Fruit fly (Drosophila melanogaster) whole organism, embryonic: ENCODE data around the gene CG8112.
A peak's percentile ranks its signal among the peaks of the same experiment; 100 is the strongest.

Experiments used
- Aef1 ChIP-seq: fragments of 200-800 bp; sonication (Bioruptor generic); IDR thresholded peaks from 3 replicates; pipeline ENCODE4 v1.3.6; 2022; ENCODE audit warnings: missing biosample characterization, missing genetic modification characterization
- Antp ChIP-seq: fragments of 200-800 bp; sonication (Bioruptor generic); optimal IDR thresholded peaks from 3 replicates; lab custom pipeline; 2016; ENCODE audit warnings: missing biosample characterization, missing genetic modification characterization
- C15 ChIP-seq: fragments of 200-800 bp; sonication (Bioruptor generic); IDR thresholded peaks from 3 replicates; pipeline ENCODE4 v1.3.6; 2022; ENCODE audit warnings: missing biosample characterization, missing genetic modification characterization
- CG10431 ChIP-seq: fragments of 200-800 bp; sonication (Bioruptor generic); optimal IDR thresholded peaks from 3 replicates; lab custom pipeline; 2018; ENCODE audit warnings: missing biosample characterization, mild to moderate bottlenecking, missing genetic modification characterization
- CG12219 ChIP-seq: fragments of 200-800 bp; sonication (Bioruptor generic); optimal IDR thresholded peaks from 3 replicates; lab custom pipeline; 2018; ENCODE audit warnings: missing biosample characterization, mild to moderate bottlenecking, missing genetic modification characterization
- CG13123 ChIP-seq: fragments of 200-800 bp; sonication (Bioruptor generic); optimal IDR thresholded peaks from 2 replicates; lab custom pipeline; 2016; ENCODE audit warnings: missing biosample characterization, missing genetic modification characterization
- CG14441 ChIP-seq: fragments of 200-800 bp; sonication (Bioruptor generic); IDR thresholded peaks from 2 replicates; pipeline ENCODE4 v1.3.6; 2022; ENCODE audit warnings: missing biosample characterization, missing genetic modification characterization
- CG15011 ChIP-seq: fragments of 200-800 bp; sonication (Bioruptor generic); optimal IDR thresholded peaks from 3 replicates; lab custom pipeline; 2018; ENCODE audit warnings: missing biosample characterization, mild to moderate bottlenecking, missing genetic modification characterization
- CG15073 ChIP-seq: fragments of 200-800 bp; sonication (Bioruptor generic); optimal IDR thresholded peaks from 2 replicates; lab custom pipeline; 2016; ENCODE audit warnings: missing biosample characterization, missing genetic modification characterization
- CG15514 ChIP-seq: fragments of 200-800 bp; sonication (Bioruptor generic); optimal IDR thresholded peaks from 3 replicates; lab custom pipeline; 2017; ENCODE audit warnings: missing biosample characterization, missing genetic modification characterization, mild to moderate bottlenecking, moderate library complexity, missing genetic modification reagents
- CG17186 ChIP-seq: fragments of 200-800 bp; sonication (Bioruptor generic); optimal IDR thresholded peaks from 3 replicates; lab custom pipeline; 2017; ENCODE audit warnings: missing biosample characterization, missing genetic modification reagents, missing genetic modification characterization
- CG18262 ChIP-seq: fragments of 200-800 bp; optimal IDR thresholded peaks from 3 replicates; lab custom pipeline; 2019; ENCODE audit warnings: missing biosample characterization, mild to moderate bottlenecking, missing genetic modification characterization, moderate library complexity
- CG18599 ChIP-seq: fragments of 200-800 bp; sonication (Bioruptor generic); optimal IDR thresholded peaks from 3 replicates; lab custom pipeline; 2017; ENCODE audit warnings: missing biosample characterization, missing genetic modification characterization, mild to moderate bottlenecking, moderate library complexity, missing genetic modification reagents
- CG18619 ChIP-seq: fragments of 200-800 bp; sonication (Bioruptor generic); optimal IDR thresholded peaks from 3 replicates; lab custom pipeline; 2017; ENCODE audit warnings: missing biosample characterization, mild to moderate bottlenecking, missing genetic modification characterization
- CG2678 ChIP-seq: fragments of 200-800 bp; sonication (Bioruptor generic); optimal IDR thresholded peaks from 3 replicates; lab custom pipeline; 2019; ENCODE audit warnings: missing biosample characterization, mild to moderate bottlenecking, missing genetic modification characterization, moderate library complexity
- CG33557 ChIP-seq: fragments of 200-800 bp; sonication (Bioruptor generic); optimal IDR thresholded peaks from 2 replicates; lab custom pipeline; 2019; ENCODE audit warnings: missing biosample characterization, mild to moderate bottlenecking, missing genetic modification characterization, moderate library complexity
- CG3995 ChIP-seq: fragments of 200-800 bp; sonication (Bioruptor generic); optimal IDR thresholded peaks from 3 replicates; lab custom pipeline; 2016; ENCODE audit warnings: missing biosample characterization, missing genetic modification characterization
- CG7745 ChIP-seq: fragments of 200-800 bp; sonication (Bioruptor generic); optimal IDR thresholded peaks from 2 replicates; lab custom pipeline; 2018; ENCODE audit warnings: missing biosample characterization, mild to moderate bottlenecking, missing genetic modification characterization, moderate library complexity
- CG8944 ChIP-seq: fragments of 200-800 bp; sonication (Bioruptor generic); optimal IDR thresholded peaks from 3 replicates; lab custom pipeline; 2016; ENCODE audit warnings: missing biosample characterization, missing genetic modification characterization
- Camta ChIP-seq: fragments of 200-800 bp; sonication (Bioruptor generic); optimal IDR thresholded peaks from 2 replicates; lab custom pipeline; 2016; ENCODE audit warnings: missing biosample characterization, missing genetic modification characterization
- Doc2 ChIP-seq: fragments of 200-800 bp; sonication (Bioruptor generic); IDR thresholded peaks from 2 replicates; pipeline ENCODE4 v1.3.6; 2022; ENCODE audit warnings: missing biosample characterization, missing genetic modification characterization
- Elba2 ChIP-seq: fragments of 200-800 bp; sonication (Bioruptor generic); optimal IDR thresholded peaks from 3 replicates; lab custom pipeline; 2016; ENCODE audit warnings: missing biosample characterization, missing genetic modification characterization
- H2.0 ChIP-seq: fragments of 200-800 bp; sonication (Bioruptor generic); IDR thresholded peaks from 2 replicates; pipeline ENCODE4 v1.3.6; 2022; ENCODE audit warnings: missing biosample characterization, missing genetic modification characterization
- Hand ChIP-seq: fragments of 200-800 bp; sonication (Bioruptor generic); optimal IDR thresholded peaks from 2 replicates; lab custom pipeline; 2017; ENCODE audit warnings: mild to moderate bottlenecking, missing biosample characterization, missing genetic modification reagents, missing genetic modification characterization
- HmgD ChIP-seq: fragments of 200-800 bp; sonication (Bioruptor generic); optimal IDR thresholded peaks from 3 replicates; lab custom pipeline; 2016; ENCODE audit warnings: missing biosample characterization, missing genetic modification characterization
- Hr39 ChIP-seq: fragments of >200 bp; optimal IDR thresholded peaks from 2 replicates; lab custom pipeline; 2017
- Mes4 ChIP-seq: fragments of 200-800 bp; sonication (Bioruptor generic); optimal IDR thresholded peaks from 2 replicates; lab custom pipeline; 2016; ENCODE audit warnings: missing biosample characterization, missing genetic modification characterization
- Nf-YA ChIP-seq: fragments of 200-800 bp; sonication (Bioruptor generic); IDR thresholded peaks from 2 replicates; pipeline ENCODE4 v1.3.6; 2022; ENCODE audit warnings: missing biosample characterization, missing genetic modification characterization
- Pdp1 ChIP-seq, 2 experiments: fragments of 200-800 bp; sonication (Bioruptor generic); optimal IDR thresholded peaks; 3 replicates each; lab custom pipeline; 2016; ENCODE audit warnings: missing biosample characterization in 2 of 2, missing genetic modification characterization in 2 of 2, mild to moderate bottlenecking in 1 of 2, moderate library complexity in 1 of 2
- Ravus ChIP-seq: fragments of 200-800 bp; sonication (Bioruptor generic); IDR thresholded peaks from 2 replicates; pipeline ENCODE4 v1.3.6; 2022; ENCODE audit warnings: missing biosample characterization, missing genetic modification characterization
- Sox100B ChIP-seq: fragments of 200-800 bp; sonication (Bioruptor generic); optimal IDR thresholded peaks from 3 replicates; lab custom pipeline; 2018; ENCODE audit warnings: missing biosample characterization, mild to moderate bottlenecking, missing genetic modification characterization
- Sox102F ChIP-seq: fragments of 200-800 bp; sonication (Bioruptor generic); optimal IDR thresholded peaks from 2 replicates; lab custom pipeline; 2018; ENCODE audit warnings: missing biosample characterization, mild to moderate bottlenecking, missing genetic modification characterization, moderate library complexity
- Vsx1 ChIP-seq: fragments of 200-800 bp; sonication (Bioruptor generic); optimal IDR thresholded peaks from 2 replicates; lab custom pipeline; 2017; ENCODE audit warnings: missing biosample characterization, mild to moderate bottlenecking, missing genetic modification characterization, missing genetic modification reagents
- bcd ChIP-seq: fragments of 200-800 bp; sonication (Bioruptor generic); optimal IDR thresholded peaks from 2 replicates; lab custom pipeline; 2017; ENCODE audit warnings: missing biosample characterization, mild to moderate bottlenecking, missing genetic modification characterization
- crp ChIP-seq, 2 experiments: fragments of 200-800 bp; sonication (Bioruptor generic); optimal IDR thresholded peaks; 2 replicates in 1 of 2; 3 replicates in 1 of 2; lab custom pipeline; 2017; ENCODE audit warnings: missing biosample characterization in 2 of 2, missing genetic modification characterization in 2 of 2, mild to moderate bottlenecking in 1 of 2, moderate library complexity in 1 of 2
- dm ChIP-seq: fragments of 200-800 bp; sonication (Bioruptor generic); optimal IDR thresholded peaks from 3 replicates; lab custom pipeline; 2016; ENCODE audit warnings: missing biosample characterization, missing genetic modification characterization
- emc ChIP-seq: fragments of 200-800 bp; sonication (Bioruptor generic); optimal IDR thresholded peaks from 2 replicates; lab custom pipeline; 2016; ENCODE audit warnings: missing biosample characterization, missing genetic modification characterization
- exex ChIP-seq: fragments of 200-800 bp; sonication (Bioruptor generic); optimal IDR thresholded peaks from 4 replicates; lab custom pipeline; 2018; ENCODE audit warnings: missing biosample characterization, mild to moderate bottlenecking, missing genetic modification characterization, moderate library complexity
- fd64A ChIP-seq: fragments of 200-800 bp; sonication (Bioruptor generic); optimal IDR thresholded peaks from 3 replicates; lab custom pipeline; 2018; ENCODE audit warnings: missing biosample characterization, mild to moderate bottlenecking, missing genetic modification characterization
- maf-S ChIP-seq: fragments of 200-800 bp; sonication (Bioruptor generic); optimal IDR thresholded peaks from 2 replicates; lab custom pipeline; 2016; ENCODE audit warnings: missing biosample characterization, missing genetic modification characterization
- mld ChIP-seq: fragments of 200-800 bp; sonication (Bioruptor generic); IDR thresholded peaks from 3 replicates; pipeline ENCODE4 v1.3.6; 2022; ENCODE audit warnings: missing biosample characterization, missing genetic modification characterization; ENCODE audit not compliant: partially characterized antibody
- nau ChIP-seq: fragments of 200-800 bp; sonication (Bioruptor generic); optimal IDR thresholded peaks from 3 replicates; lab custom pipeline; 2017; ENCODE audit warnings: missing biosample characterization, mild to moderate bottlenecking, missing genetic modification characterization, missing genetic modification reagents
- onecut ChIP-seq: fragments of 200-800 bp; sonication (Bioruptor generic); IDR thresholded peaks from 2 replicates; pipeline ENCODE4 v1.3.6; 2022; ENCODE audit warnings: missing biosample characterization, missing genetic modification characterization
- scrt ChIP-seq: fragments of 200-800 bp; sonication (Bioruptor generic); optimal IDR thresholded peaks from 2 replicates; lab custom pipeline; 2018; ENCODE audit warnings: missing biosample characterization, mild to moderate bottlenecking, missing genetic modification characterization, moderate library complexity
- sd ChIP-seq: fragments of 200-800 bp; sonication (Bioruptor generic); optimal IDR thresholded peaks from 3 replicates; lab custom pipeline; 2018; ENCODE audit warnings: missing biosample characterization, mild to moderate bottlenecking, missing genetic modification characterization, moderate library complexity
- sug ChIP-seq: fragments of 200-800 bp; optimal IDR thresholded peaks from 2 replicates; lab custom pipeline; 2019; ENCODE audit warnings: missing biosample characterization, mild to moderate bottlenecking, missing genetic modification characterization, moderate library complexity
- tap ChIP-seq: fragments of 200-800 bp; optimal IDR thresholded peaks from 3 replicates; lab custom pipeline; 2019; ENCODE audit warnings: missing biosample characterization, mild to moderate bottlenecking, missing genetic modification characterization, moderate library complexity
- tgo ChIP-seq: fragments of 200-800 bp; sonication (Bioruptor generic); IDR thresholded peaks from 3 replicates; pipeline ENCODE4 v1.3.6; 2022; ENCODE audit warnings: missing biosample characterization, missing genetic modification characterization
- tup ChIP-seq: fragments of 200-800 bp; sonication (Bioruptor generic); optimal IDR thresholded peaks from 2 replicates; lab custom pipeline; 2016; ENCODE audit warnings: missing biosample characterization, mild to moderate bottlenecking, missing genetic modification characterization, moderate library complexity
- twi ChIP-seq: fragments of 200-800 bp; optimal IDR thresholded peaks from 2 replicates; lab custom pipeline; 2019; ENCODE audit warnings: missing biosample characterization, mild to moderate bottlenecking, missing genetic modification characterization, moderate library complexity
- wdn ChIP-seq: fragments of 200-800 bp; sonication (Bioruptor generic); IDR thresholded peaks from 2 replicates; pipeline ENCODE4 v1.3.6; 2022; ENCODE audit warnings: missing biosample characterization, missing genetic modification characterization

Gene CG8112

DNA sequence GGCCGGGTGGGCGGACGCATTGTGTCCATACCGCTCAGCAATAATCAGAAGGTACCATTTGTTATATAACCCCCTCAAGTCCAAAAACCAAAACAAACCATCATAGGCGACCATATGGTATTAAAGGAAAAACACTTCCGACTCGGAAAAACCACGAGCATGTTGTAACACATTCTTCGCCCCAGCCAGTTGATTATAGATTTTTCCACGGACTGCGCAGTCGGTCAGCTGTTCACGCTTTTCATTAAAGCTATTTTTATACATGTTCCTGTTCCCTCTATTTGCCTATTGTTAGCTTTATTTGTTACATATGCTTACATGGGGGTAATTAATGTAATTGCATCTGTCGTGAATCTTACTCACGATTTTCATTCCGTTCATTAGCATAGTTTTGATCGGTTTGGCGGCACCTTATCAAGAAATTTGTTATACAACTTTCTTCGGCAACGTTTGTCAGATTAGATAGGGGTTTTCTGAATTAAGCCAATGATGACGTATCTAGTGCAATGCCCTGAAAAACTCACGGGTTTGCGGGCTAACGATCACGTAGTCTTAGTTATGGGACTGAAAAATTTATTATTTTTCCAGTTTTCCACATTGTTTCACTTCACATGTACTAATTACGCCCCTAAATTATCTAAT is 47.9 kb upstream of the CG8112 start:
- no peak for TF ChIP-seq Sox102F (GFP tag; lab: Kevin White, UChicago)
- no peak for TF ChIP-seq CG3995 (GFP tag; lab: Kevin White, UChicago)
- no peak for TF ChIP-seq Hand (GFP tag; lab: Kevin White, UChicago)
- TF ChIP-seq CG8944 (GFP tag; lab: Kevin White, UChicago): no peak
- no peak for TF ChIP-seq CG18262 (tag; lab: Kevin White, UChicago)
- TF ChIP-seq bcd (GFP tag; lab: Kevin White, UChicago): no peak
- no peak for TF ChIP-seq Aef1 (GFP tag; lab: Robert Waterston, UW)
- TF ChIP-seq Nf-YA (GFP tag; lab: Robert Waterston, UW): no peak
- TF ChIP-seq C15: no peak
- TF ChIP-seq CG18619: no peak
- no peak for TF ChIP-seq scrt
- TF ChIP-seq mld: no peak
- TF ChIP-seq CG15011 (GFP tag; lab: Kevin White, UChicago): no peak
- TF ChIP-seq wdn (GFP tag; lab: Robert Waterston, UW): no peak
- no peak for TF ChIP-seq CG17186 (GFP tag; lab: Kevin White, UChicago)
- no peak for TF ChIP-seq H2.0
- no peak for TF ChIP-seq Hr39 (lab: Kevin White, UChicago)
- no peak for TF ChIP-seq Elba2 (GFP tag; lab: Kevin White, UChicago)
- TF ChIP-seq Sox100B (GFP tag; lab: Kevin White, UChicago): no peak
- peak; percentile 41 for TF ChIP-seq Vsx1
- peak in 1 of 2 experiments; percentile 96 for TF ChIP-seq Pdp1 (GFP tag; optimal IDR thresholded peaks at IDR 0.05; lab: Kevin White, UChicago)
- peak; percentile 46 for TF ChIP-seq twi (tag; lab: Kevin White, UChicago)
- peak; percentile 99 for TF ChIP-seq onecut (GFP tag; lab: Robert Waterston, UW)
- TF ChIP-seq CG15073 (GFP tag; lab: Kevin White, UChicago): no peak
- TF ChIP-seq Mes4 (GFP tag; lab: Kevin White, UChicago): no peak
- TF ChIP-seq tgo (GFP tag; lab: Robert Waterston, UW): no peak
- TF ChIP-seq CG10431 (GFP tag; lab: Kevin White, UChicago): peak; percentile 76
- TF ChIP-seq CG15514 (GFP tag; lab: Kevin White, UChicago): no peak
- TF ChIP-seq Antp (GFP tag; lab: Kevin White, UChicago): no peak
- no peak for TF ChIP-seq HmgD (GFP tag; lab: Kevin White, UChicago)
- TF ChIP-seq tap (tag; lab: Kevin White, UChicago): no peak
- TF ChIP-seq maf-S (GFP tag; lab: Kevin White, UChicago): no peak
- TF ChIP-seq CG18599 (GFP tag; lab: Kevin White, UChicago): no peak
- TF ChIP-seq CG12219 (GFP tag; lab: Kevin White, UChicago): no peak
- TF ChIP-seq nau (GFP tag; lab: Kevin White, UChicago): peak; percentile 2
- TF ChIP-seq tup: no peak
- TF ChIP-seq sd (tag; lab: Kevin White, UChicago): peak; percentile 54
- peak; percentile 2 for TF ChIP-seq sug (tag; lab: Kevin White, UChicago)
- TF ChIP-seq CG7745 (tag; lab: Kevin White, UChicago): peak; percentile 30
- no peak for TF ChIP-seq CG2678 (tag; lab: Kevin White, UChicago)
- TF ChIP-seq Doc2 (GFP tag; lab: Robert Waterston, UW): no peak
- TF ChIP-seq Camta (GFP tag; lab: Kevin White, UChicago): no peak
- TF ChIP-seq CG13123 (GFP tag; lab: Kevin White, UChicago): no peak
- no peak for TF ChIP-seq CG33557 (GFP tag; lab: Kevin White, UChicago)
- no peak for TF ChIP-seq dm (GFP tag; lab: Kevin White, UChicago)
- no peak for TF ChIP-seq Ravus (GFP tag; lab: Robert Waterston, UW)
- TF ChIP-seq exex: peak; percentile 38
- no peak for TF ChIP-seq fd64A (GFP tag; lab: Kevin White, UChicago)
- TF ChIP-seq crp (GFP tag; optimal IDR thresholded peaks at IDR 0.05; lab: Kevin White, UChicago): no peak
- TF ChIP-seq CG14441: no peak
- TF ChIP-seq emc (GFP tag; lab: Kevin White, UChicago): no peak
